Fruit fly (Drosophila melanogaster): ENCODE data around the gene Itpr.

Gene Itpr

DNA sequence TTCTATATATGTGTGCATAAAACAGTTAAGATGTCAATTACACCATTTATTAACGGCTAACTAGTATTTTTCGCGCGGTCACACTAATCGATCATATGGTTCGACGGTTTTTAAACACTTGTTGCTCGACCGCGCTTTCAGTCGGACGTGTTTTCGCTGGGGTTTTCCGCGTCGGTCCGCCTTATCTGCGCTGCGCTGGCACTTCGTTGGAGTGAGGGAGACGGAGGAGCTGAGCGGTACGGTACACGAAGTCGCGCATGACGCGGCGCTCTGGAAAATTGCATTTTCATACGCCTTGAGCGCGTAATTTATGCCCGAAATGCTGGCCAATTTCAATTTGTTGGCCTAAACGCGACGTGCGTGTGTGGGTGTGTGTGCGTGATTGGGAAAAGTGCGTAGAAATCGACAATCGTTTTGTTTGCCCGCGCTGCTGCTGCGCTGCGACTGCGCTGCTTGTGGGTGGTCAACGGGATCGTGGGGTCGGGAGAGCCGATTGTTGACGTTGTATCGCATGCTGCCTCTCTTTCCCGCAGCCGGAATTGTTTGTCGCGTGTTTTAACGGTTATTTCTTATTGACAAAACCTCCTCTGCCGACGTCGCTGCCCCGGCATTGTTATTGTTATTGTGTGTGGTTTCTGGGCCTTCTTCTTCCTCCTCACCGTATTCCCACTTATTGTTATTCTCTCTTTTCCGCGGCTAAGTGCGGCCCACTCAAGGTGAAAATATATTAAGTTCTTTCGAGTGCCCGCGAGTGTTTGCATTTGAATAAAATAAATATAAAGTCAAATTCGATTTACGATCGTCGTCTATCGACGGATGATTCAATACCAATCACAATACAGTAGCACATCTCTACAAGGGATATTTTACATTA lies at the start of gene Itpr (continued):
- TF ChIP-seq Xbp1 (GFP tag; optimal IDR thresholded peaks at IDR 0.05) (no peak), Blimp-1 (GFP tag; optimal IDR thresholded peaks at IDR 0.05) (no peak), ase (GFP tag; IDR thresholded peaks at IDR 0.05) (no peak), ewg (GFP tag; optimal IDR thresholded peaks at IDR 0.05) (no peak), CG31224 (GFP tag; IDR thresholded peaks at IDR 0.05) (no peak), CG30431 (GFP tag; optimal IDR thresholded peaks at IDR 0.05) (no peak), bbx (GFP tag; IDR thresholded peaks at IDR 0.05; ENCODE audit: partially characterized antibody) (peak; percentile 54), Sin3A (optimal IDR thresholded peaks at IDR 0.05) (peak; percentile 44), E2f2 (GFP tag; IDR thresholded peaks at IDR 0.05) (peak; percentile 34; the same call in 1 of the 2 replicates), CG7357 (GFP tag; IDR thresholded peaks at IDR 0.05) (no peak), D19A (tag; optimal IDR thresholded peaks at IDR 0.05) (no peak), CG16815 (GFP tag; optimal IDR thresholded peaks at IDR 0.05) (no peak), usp (GFP tag; optimal IDR thresholded peaks at IDR 0.05) (no peak), pita (GFP tag; optimal IDR thresholded peaks at IDR 0.05) (no peak), tio (GFP tag; optimal IDR thresholded peaks at IDR 0.05) (no peak), CG10431 (GFP tag; optimal IDR thresholded peaks at IDR 0.05) (peak; percentile 7), trh (GFP tag; optimal IDR thresholded peaks at IDR 0.05) (no peak), pan (optimal IDR thresholded peaks at IDR 0.05) (no peak), pan (GFP tag; optimal IDR thresholded peaks at IDR 0.05 in 1 of 2, IDR thresholded peaks at IDR 0.05 in 1 of 2) (peak in 1 of 2 experiments; percentile 6), CG14667 (GFP tag; IDR thresholded peaks at IDR 0.05) (no peak), Meics (GFP tag; optimal IDR thresholded peaks at IDR 0.05) (peak; percentile 43), CG11696 (GFP tag; IDR thresholded peaks at IDR 0.05) (peak; percentile 55; the same call in 1 of the 2 replicates), nau (GFP tag; optimal IDR thresholded peaks at IDR 0.05) (no peak), zen (tag; optimal IDR thresholded peaks at IDR 0.05) (no peak), CG1832 (GFP tag; optimal IDR thresholded peaks at IDR 0.05) (peak; percentile 78), Dbx (GFP tag; IDR thresholded peaks at IDR 0.05) (0 out of 3 replicates have a peak, but pooled peaks have one; percentile 28), ssp (GFP tag; IDR thresholded peaks at IDR 0.05) (no peak), stc (GFP tag; IDR thresholded peaks at IDR 0.05) (0 out of 2 replicates have a peak, but pooled peaks have one; percentile 20), Bgb (GFP tag; IDR thresholded peaks at IDR 0.05; ENCODE audit: partially characterized antibody) (peak; percentile 53; the same call in 1 of the 2 replicates), sna (GFP tag; IDR thresholded peaks at IDR 0.05; ENCODE audit: partially characterized antibody) (peak; percentile 55), CG16779 (GFP tag; IDR thresholded peaks at IDR 0.05) (no peak), ro (GFP tag; IDR thresholded peaks at IDR 0.05) (no peak), bcd (GFP tag; optimal IDR thresholded peaks at IDR 0.05) (peak; percentile 5), HLH3B (GFP tag; IDR thresholded peaks at IDR 0.05) (no peak), Hr78 (GFP tag; optimal IDR thresholded peaks at IDR 0.05) (peak in 1 of 2 experiments; percentile 75), CG11093 (GFP tag; IDR thresholded peaks at IDR 0.05) (no peak), Rx (GFP tag; IDR thresholded peaks at IDR 0.05) (no peak), CG8944 (GFP tag; optimal IDR thresholded peaks at IDR 0.05) (no peak), Nf-YB (GFP tag; optimal IDR thresholded peaks at IDR 0.05) (no peak), Hr51 (GFP tag; optimal IDR thresholded peaks at IDR 0.05) (no peak), Taf1 (GFP tag; IDR thresholded peaks at IDR 0.05) (no peak), amos (GFP tag; IDR thresholded peaks at IDR 0.05; ENCODE audit: partially characterized antibody) (peak; percentile 50; the same call in 1 of the 2 replicates), CG13424 (tag; optimal IDR thresholded peaks at IDR 0.05) (no peak), caup (GFP tag; optimal IDR thresholded peaks at IDR 0.05; ENCODE audit: severe bottlenecking) (peak; percentile 15), CG2712 (tag; optimal IDR thresholded peaks at IDR 0.05) (no peak), prd (optimal IDR thresholded peaks at IDR 0.05) (no peak), prd (GFP tag; IDR thresholded peaks at IDR 0.05) (peak; percentile 13; the same call in 1 of the 3 replicates), Hmr (GFP tag; optimal IDR thresholded peaks at IDR 0.05) (no peak), emc (GFP tag; optimal IDR thresholded peaks at IDR 0.05) (no peak)
